Fruit fly (Drosophila melanogaster) whole organism, pupa: Measurements from ENCODE around the gene CG4982.

Experiments
- CG10348 ChIP-seq: fragments of 200-800 bp; sonication (Bioruptor generic); IDR thresholded peaks from 2 replicates; pipeline ENCODE4 v1.3.6; 2022; ENCODE audit warnings: missing biosample characterization, missing genetic modification characterization
- CG12605 ChIP-seq: fragments of 200-800 bp; sonication (Bioruptor generic); IDR thresholded peaks from 2 replicates; pipeline ENCODE4 v1.3.6; 2022; ENCODE audit warnings: missing biosample characterization, missing genetic modification characterization
- CG13204 ChIP-seq: fragments of 200-800 bp; sonication (Bioruptor generic); optimal IDR thresholded peaks from 2 replicates; lab custom pipeline; 2018; ENCODE audit warnings: missing biosample characterization, mild to moderate bottlenecking, missing genetic modification characterization, moderate library complexity
- CG14655 ChIP-seq: fragments of 200-800 bp; sonication (Bioruptor generic); optimal IDR thresholded peaks from 3 replicates; lab custom pipeline; 2017; ENCODE audit warnings: mild to moderate bottlenecking, missing biosample characterization, missing genetic modification reagents, missing genetic modification characterization
- CG15710 ChIP-seq: fragments of 200-800 bp; sonication (Bioruptor generic); optimal IDR thresholded peaks from 2 replicates; lab custom pipeline; 2018; ENCODE audit warnings: missing biosample characterization, mild to moderate bottlenecking, missing genetic modification characterization, moderate library complexity
- CG17806 ChIP-seq: fragments of 200-800 bp; sonication (Bioruptor generic); optimal IDR thresholded peaks from 2 replicates; lab custom pipeline; 2018; ENCODE audit warnings: missing biosample characterization, mild to moderate bottlenecking, missing genetic modification characterization, moderate library complexity
- CG32121 ChIP-seq: fragments of 200-800 bp; sonication (Bioruptor generic); IDR thresholded peaks from 2 replicates; pipeline ENCODE4 v1.3.6; 2022; ENCODE audit warnings: missing biosample characterization, missing genetic modification characterization
- CG34367 ChIP-seq: fragments of 200-800 bp; sonication (Bioruptor generic); optimal IDR thresholded peaks from 2 replicates; lab custom pipeline; 2018; ENCODE audit warnings: missing biosample characterization, mild to moderate bottlenecking, missing genetic modification characterization
- CG4496 ChIP-seq: fragments of 200-800 bp; sonication (Bioruptor generic); IDR thresholded peaks from 3 replicates; pipeline ENCODE4 v1.3.6; 2022; ENCODE audit warnings: missing biosample characterization, missing genetic modification characterization
- CG8159 ChIP-seq: fragments of 200-800 bp; sonication (Bioruptor generic); optimal IDR thresholded peaks from 3 replicates; lab custom pipeline; 2018; ENCODE audit warnings: missing biosample characterization, mild to moderate bottlenecking, missing genetic modification characterization, moderate library complexity
- CG8301 ChIP-seq: fragments of 200-800 bp; sonication (Bioruptor generic); optimal IDR thresholded peaks from 2 replicates; lab custom pipeline; 2018; ENCODE audit warnings: missing biosample characterization, mild to moderate bottlenecking, missing genetic modification characterization
- CG9948 ChIP-seq: fragments of 200-800 bp; sonication (Bioruptor generic); optimal IDR thresholded peaks from 2 replicates; lab custom pipeline; 2018; ENCODE audit warnings: missing biosample characterization, mild to moderate bottlenecking, missing genetic modification characterization, moderate library complexity
- D1 ChIP-seq: fragments of 200-800 bp; sonication (Bioruptor generic); optimal IDR thresholded peaks from 2 replicates; lab custom pipeline; 2018; ENCODE audit warnings: missing biosample characterization, mild to moderate bottlenecking, missing genetic modification characterization, moderate library complexity
- EcR ChIP-seq: fragments of 200-800 bp; sonication (Bioruptor generic); optimal IDR thresholded peaks from 3 replicates; lab custom pipeline; 2019; ENCODE audit warnings: missing biosample characterization, missing genetic modification characterization, mild to moderate bottlenecking, moderate library complexity, missing genetic modification reagents
- Ets98B ChIP-seq: fragments of 200-800 bp; sonication (Bioruptor generic); IDR thresholded peaks from 2 replicates; pipeline ENCODE4 v1.3.6; 2022; ENCODE audit warnings: missing biosample characterization, missing genetic modification characterization
- Pif1A ChIP-seq: fragments of 200-800 bp; sonication (Bioruptor generic); optimal IDR thresholded peaks from 3 replicates; lab custom pipeline; 2016; ENCODE audit warnings: missing biosample characterization, missing genetic modification characterization
- Pif1B ChIP-seq: fragments of 200-800 bp; sonication (Bioruptor generic); optimal IDR thresholded peaks from 3 replicates; lab custom pipeline; 2016; ENCODE audit warnings: missing biosample characterization, missing genetic modification characterization
- Snoo ChIP-seq: fragments of 200-800 bp; sonication (Bioruptor generic); optimal IDR thresholded peaks from 3 replicates; lab custom pipeline; 2017; ENCODE audit warnings: missing biosample characterization, mild to moderate bottlenecking, missing genetic modification characterization, inconsistent platforms
- fd96Ca ChIP-seq: fragments of 200-800 bp; sonication (Bioruptor generic); IDR thresholded peaks from 3 replicates; pipeline ENCODE4 v1.3.6; 2022; ENCODE audit warnings: missing biosample characterization, missing genetic modification characterization
- gl ChIP-seq: fragments of 200-800 bp; sonication (Bioruptor generic); optimal IDR thresholded peaks from 2 replicates; lab custom pipeline; 2018; ENCODE audit warnings: missing biosample characterization, mild to moderate bottlenecking, missing genetic modification characterization
- rn ChIP-seq: fragments of 200-800 bp; sonication (Bioruptor generic); IDR thresholded peaks from 2 replicates; pipeline ENCODE4 v1.3.6; 2022; ENCODE audit warnings: missing biosample characterization, missing genetic modification characterization

CG4982 gene

DNA sequence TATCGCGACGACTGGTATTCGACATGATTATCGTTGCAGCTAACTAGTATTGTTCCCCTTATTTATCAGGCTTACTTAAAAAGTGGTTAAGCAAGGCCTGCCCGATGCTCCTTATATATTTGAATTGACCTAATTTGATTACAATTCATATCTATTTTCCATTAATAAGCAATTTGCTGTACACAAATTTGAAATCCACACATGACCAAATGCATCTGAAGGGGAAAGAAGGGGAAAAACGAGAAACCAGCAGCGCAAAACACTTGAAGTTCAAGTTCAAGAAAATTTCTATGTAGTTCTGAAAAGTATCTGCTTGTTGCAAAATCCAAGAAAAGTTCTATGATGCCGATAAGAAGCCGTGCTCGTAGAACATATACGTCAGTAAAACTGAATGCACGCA lies 25.4 kb downstream of the CG4982 start, which contains the start of the genes CG13040 and CG13039:
TSS of gene CG13040 (minus strand) at position 101 of the 400 bp plus-strand sequence.
TSS of gene CG13039 (minus strand) at position 106 of the 400 bp plus-strand sequence.
- TF ChIP-seq fd96Ca (GFP tag; lab: Robert Waterston, UW) (no peak), Snoo (tag; lab: Kevin White, UChicago) (no peak), CG17806 (tag; lab: Kevin White, UChicago) (no peak), CG10348 (no peak), D1 (tag; lab: Kevin White, UChicago) (no peak), CG15710 (tag; lab: Kevin White, UChicago) (no peak), CG8159 (no peak), gl (tag; lab: Kevin White, UChicago) (no peak)

DNA sequence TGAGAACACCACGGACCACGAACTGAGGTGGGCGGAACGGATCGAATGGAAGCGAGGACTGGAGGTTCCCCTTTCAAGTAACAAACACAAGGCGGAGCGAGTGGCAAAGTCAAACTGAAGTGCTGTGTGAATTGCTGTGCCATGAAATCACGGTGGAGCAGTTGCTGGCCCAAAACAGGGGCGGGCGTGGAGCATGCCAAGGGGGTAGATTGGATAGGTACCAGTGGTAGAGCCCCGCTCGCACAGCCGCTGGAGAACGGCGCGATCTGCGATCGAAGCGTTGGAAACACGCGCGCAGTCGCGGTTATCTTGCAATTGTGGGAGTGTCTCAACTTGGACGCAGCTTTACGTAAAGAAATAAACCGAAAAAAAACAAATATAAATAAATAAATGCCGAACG lies 26.5 kb downstream of the CG4982 start, which contains the start of gene CG13038:
TSS of gene CG13038 (minus strand) at position 118 of the 400 bp plus-strand sequence.
- TF ChIP-seq CG15710 (tag; lab: Kevin White, UChicago) (no peak), CG10348 (no peak), CG4496 (GFP tag; lab: Robert Waterston, UW) (peak; percentile 63), CG17806 (tag; lab: Kevin White, UChicago) (no peak), CG14655 (GFP tag; lab: Kevin White, UChicago) (no peak), fd96Ca (GFP tag; lab: Robert Waterston, UW) (peak; percentile 59; the same call in 1 of the 3 replicates), CG32121 (GFP tag; lab: Robert Waterston, UW) (no peak; the same call in 1 of the 2 replicates), Ets98B (GFP tag; lab: Robert Waterston, UW) (peak; percentile 66), D1 (tag; lab: Kevin White, UChicago) (no peak), Pif1B (GFP tag; lab: Kevin White, UChicago) (no peak), rn (GFP tag; lab: Robert Waterston, UW) (no peak), EcR (GFP tag; lab: Kevin White, UChicago) (no peak), Pif1A (GFP tag; lab: Kevin White, UChicago) (no peak), CG8159 (no peak)

DNA sequence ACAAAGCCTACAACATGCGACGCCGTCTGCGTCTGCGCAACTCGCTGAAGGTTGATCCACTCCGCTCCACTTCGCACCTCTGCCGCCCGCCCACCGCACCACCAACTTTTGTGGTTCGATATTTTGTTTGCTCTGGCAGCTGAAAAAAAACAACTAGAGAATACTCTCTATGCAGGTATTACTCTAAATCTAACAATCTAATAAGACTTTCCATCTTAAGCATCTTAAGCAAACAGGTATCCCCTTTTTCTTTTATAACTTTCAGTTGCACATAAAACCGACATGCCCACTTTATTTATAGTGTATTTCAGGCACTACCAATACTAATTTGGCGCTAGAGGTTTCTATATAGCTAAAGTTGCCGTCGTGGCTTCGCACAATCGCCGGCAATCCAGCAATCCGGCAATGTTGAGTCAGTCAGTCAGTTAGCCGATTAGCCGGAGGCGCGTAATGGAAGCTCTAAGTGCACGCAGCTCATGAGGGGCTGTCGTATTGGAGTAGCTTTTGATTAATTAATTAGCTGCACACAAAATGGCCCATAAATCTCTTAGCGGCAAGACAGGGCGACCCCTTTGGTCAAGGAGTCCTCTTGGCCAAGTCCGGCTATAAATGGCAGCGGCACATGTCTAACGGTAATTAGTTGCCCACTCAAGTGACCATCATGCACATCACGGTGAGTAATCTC lies 27.1 kb downstream of the CG4982 start, which contains the start of gene CG13058:
TSS of gene CG13058 (plus strand) at position 635 of the 685 bp plus-strand sequence.
- peak; percentile 55 for TF ChIP-seq CG9948 (tag; lab: Kevin White, UChicago)
- TF ChIP-seq gl (tag; lab: Kevin White, UChicago): no peak
- peak; percentile 70 for TF ChIP-seq CG8159
- no peak for TF ChIP-seq D1 (tag; lab: Kevin White, UChicago)
- TF ChIP-seq CG10348: peak; percentile 81
- peak; percentile 23 for TF ChIP-seq Ets98B (GFP tag; lab: Robert Waterston, UW)
- TF ChIP-seq CG12605 (GFP tag; lab: Robert Waterston, UW): no peak
- TF ChIP-seq CG17806 (tag; lab: Kevin White, UChicago): peak; percentile 38
- TF ChIP-seq CG14655 (GFP tag; lab: Kevin White, UChicago): peak; percentile 68
- TF ChIP-seq rn (GFP tag; lab: Robert Waterston, UW): no peak
- peak; percentile 1 for TF ChIP-seq EcR (GFP tag; lab: Kevin White, UChicago)
- no peak for TF ChIP-seq Pif1B (GFP tag; lab: Kevin White, UChicago)
- peak; percentile 66 for TF ChIP-seq CG8301 (tag; lab: Kevin White, UChicago)
- peak; percentile 22; the same call in 1 of the 3 replicates for TF ChIP-seq CG4496 (GFP tag; lab: Robert Waterston, UW)
- peak; percentile 63 for TF ChIP-seq CG32121 (GFP tag; lab: Robert Waterston, UW)
- TF ChIP-seq CG34367: peak; percentile 65
- peak; percentile 69 for TF ChIP-seq CG15710 (tag; lab: Kevin White, UChicago)
- TF ChIP-seq CG13204: no peak
- TF ChIP-seq fd96Ca (GFP tag; lab: Robert Waterston, UW): 0 out of 3 replicates have a peak, but pooled peaks have one; percentile 20
- TF ChIP-seq Pif1A (GFP tag; lab: Kevin White, UChicago): peak; percentile 7
- no peak for TF ChIP-seq Snoo (tag; lab: Kevin White, UChicago)

DNA sequence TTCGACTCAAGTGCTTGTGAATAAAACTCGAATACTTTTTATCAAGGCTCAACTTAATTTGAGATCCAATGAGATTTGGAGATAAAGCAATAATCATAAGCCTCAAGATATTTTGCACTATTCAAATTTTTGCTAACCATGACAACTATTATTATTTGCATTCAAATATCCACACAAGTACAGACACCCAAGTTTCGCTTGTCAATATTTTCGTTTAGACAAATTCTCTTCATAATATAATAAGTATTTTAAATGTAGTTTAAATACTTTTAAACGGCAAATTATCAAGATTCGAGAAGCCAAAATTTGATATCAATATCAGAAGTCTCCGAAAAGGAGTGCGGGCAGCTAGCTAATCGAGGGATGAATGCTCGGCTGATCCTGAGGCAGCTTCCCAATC lies 28.2 kb downstream of the CG4982 start, which contains the start of gene CG33061:
TSS of gene CG33061 (plus strand) at position 301 of the 400 bp plus-strand sequence.
- no peak for TF ChIP-seq CG32121 (GFP tag; lab: Robert Waterston, UW)
- no peak for TF ChIP-seq CG4496 (GFP tag; lab: Robert Waterston, UW)
- no peak for TF ChIP-seq CG13204

DNA sequence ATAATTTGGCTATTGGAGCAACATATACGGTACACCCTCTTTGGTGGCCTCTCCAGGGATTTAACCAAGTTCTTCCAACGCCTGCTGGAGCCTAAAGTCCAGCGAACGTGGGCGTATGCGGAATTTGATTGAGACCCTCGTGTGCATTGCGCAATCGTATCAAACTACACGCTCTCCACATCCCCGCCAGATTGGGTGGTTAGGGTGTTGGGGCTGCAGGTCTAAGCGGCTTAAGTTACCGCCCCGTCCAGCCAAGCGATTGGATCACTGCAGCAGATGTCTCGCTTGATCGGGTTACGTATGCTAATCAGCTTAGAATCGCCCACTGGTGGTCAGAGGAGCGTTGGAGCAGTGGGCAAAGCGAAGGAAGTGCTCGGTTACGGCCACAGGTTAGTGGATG lies 29.5 kb downstream of the CG4982 start, which contains the start of gene CG33060:
TSS of gene CG33060 (plus strand) at position 301 of the 400 bp plus-strand sequence.
- TF ChIP-seq fd96Ca (GFP tag; lab: Robert Waterston, UW) (no peak), Pif1A (GFP tag; lab: Kevin White, UChicago) (no peak)

DNA sequence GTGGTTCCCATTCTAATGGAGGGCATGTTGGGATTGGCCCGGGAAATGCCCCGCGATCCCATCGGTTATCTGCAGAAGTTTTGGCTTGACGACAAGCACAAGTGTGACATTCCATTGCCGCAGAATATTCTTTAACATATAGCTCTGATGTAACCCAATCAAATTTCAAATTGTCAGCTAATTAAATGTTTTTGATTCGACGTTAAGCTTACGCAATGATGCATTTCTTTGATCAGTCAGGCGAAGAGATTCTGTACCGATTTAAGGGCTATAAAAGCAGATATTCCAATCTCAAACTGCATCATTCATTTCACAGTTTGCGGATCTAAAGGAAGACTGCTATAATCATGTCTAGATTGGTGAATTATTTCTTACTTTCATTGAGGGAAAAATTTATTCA lies 30.4 kb downstream of the CG4982 start, which contains the start of gene retinin:
TSS of gene retinin (plus strand) at position 301 of the 400 bp plus-strand sequence.
- no peak for TF ChIP-seq CG13204
- TF ChIP-seq CG9948 (tag; lab: Kevin White, UChicago): no peak
- no peak for TF ChIP-seq Pif1A (GFP tag; lab: Kevin White, UChicago)
- no peak for TF ChIP-seq Snoo (tag; lab: Kevin White, UChicago)
- no peak for TF ChIP-seq EcR (GFP tag; lab: Kevin White, UChicago)
- no peak for TF ChIP-seq CG32121 (GFP tag; lab: Robert Waterston, UW)
- no peak for TF ChIP-seq D1 (tag; lab: Kevin White, UChicago)
- no peak for TF ChIP-seq Ets98B (GFP tag; lab: Robert Waterston, UW)
- no peak for TF ChIP-seq rn (GFP tag; lab: Robert Waterston, UW)
- TF ChIP-seq CG17806 (tag; lab: Kevin White, UChicago): no peak
